Fruit fly (Drosophila melanogaster) whole organism, wandering third instar larva: ENCODE results near the gene GstD3.

ENCODE experiments used
- HLH106 ChIP-seq: fragments of 200-800 bp; optimal IDR thresholded peaks from 3 replicates; lab custom pipeline; 2019; ENCODE audit warnings: missing biosample characterization, mild to moderate bottlenecking, missing genetic modification characterization, moderate library complexity
- Hnf4 ChIP-seq: fragments of 200-800 bp; sonication (Bioruptor generic); optimal IDR thresholded peaks from 2 replicates; lab custom pipeline; 2016; ENCODE audit warnings: missing biosample characterization, mild to moderate bottlenecking, missing genetic modification characterization
- Hr83 ChIP-seq: fragments of 200-300 bp; sonication (Bioruptor generic); optimal IDR thresholded peaks from 2 replicates; lab custom pipeline; 2016; ENCODE audit warnings: missing biosample characterization, mild to moderate bottlenecking, missing genetic modification characterization, moderate library complexity; ENCODE audit not compliant: poor library complexity, severe bottlenecking
- Rel ChIP-seq, 2 experiments: fragments of 200-800 bp; sonication (Bioruptor generic) in 1 of 2; optimal IDR thresholded peaks; 2 replicates in 1 of 2; 3 replicates in 1 of 2; lab custom pipeline; 2016 to 2019; ENCODE audit warnings: mild to moderate bottlenecking in 2 of 2, missing biosample characterization in 2 of 2, missing genetic modification characterization in 2 of 2, moderate library complexity in 1 of 2
- Sp1 ChIP-seq: fragments of 200-800 bp; sonication (Bioruptor generic); optimal IDR thresholded peaks from 3 replicates; lab custom pipeline; 2019; ENCODE audit warnings: missing biosample characterization, mild to moderate bottlenecking, missing genetic modification characterization, moderate library complexity
- Vsx2 ChIP-seq: fragments of 200-300, 225-300 bp; sonication (Bioruptor generic); optimal IDR thresholded peaks from 2 replicates; lab custom pipeline; 2018; ENCODE audit warnings: missing biosample characterization, missing genetic modification characterization; ENCODE audit not compliant: partially characterized antibody
- br ChIP-seq: fragments of 200-800 bp; sonication (Bioruptor generic); optimal IDR thresholded peaks from 2 replicates; lab custom pipeline; 2016; ENCODE audit warnings: missing biosample characterization, missing genetic modification characterization
- dsf ChIP-seq: sonication (Bioruptor generic); optimal IDR thresholded peaks from 2 replicates; lab custom pipeline; 2016; ENCODE audit warnings: missing biosample characterization, missing genetic modification characterization, borderline replicate concordance
- fru ChIP-seq: fragments of 200-800 bp; sonication (Bioruptor generic); optimal IDR thresholded peaks from 3 replicates; lab custom pipeline; 2016; ENCODE audit warnings: missing biosample characterization, mild to moderate bottlenecking, missing genetic modification characterization
- jim ChIP-seq: fragments of 175-275, 200-325 bp; sonication (Bioruptor generic); optimal IDR thresholded peaks from 2 replicates; lab custom pipeline; 2016; ENCODE audit warnings: missing biosample characterization, mild to moderate bottlenecking, missing genetic modification characterization
- pan ChIP-seq: fragments of >200 bp; optimal IDR thresholded peaks from 2 replicates; lab custom pipeline; 2017
- psq ChIP-seq: fragments of 200-800 bp; sonication (Bioruptor generic); optimal IDR thresholded peaks from 3 replicates; lab custom pipeline; 2017; ENCODE audit warnings: missing biosample characterization, mild to moderate bottlenecking, missing genetic modification characterization, moderate library complexity
- woc ChIP-seq: sonication (Bioruptor generic); optimal IDR thresholded peaks from 2 replicates; lab custom pipeline; 2016; ENCODE audit warnings: missing biosample characterization, mild to moderate bottlenecking, missing genetic modification characterization

Gene GstD3

DNA sequence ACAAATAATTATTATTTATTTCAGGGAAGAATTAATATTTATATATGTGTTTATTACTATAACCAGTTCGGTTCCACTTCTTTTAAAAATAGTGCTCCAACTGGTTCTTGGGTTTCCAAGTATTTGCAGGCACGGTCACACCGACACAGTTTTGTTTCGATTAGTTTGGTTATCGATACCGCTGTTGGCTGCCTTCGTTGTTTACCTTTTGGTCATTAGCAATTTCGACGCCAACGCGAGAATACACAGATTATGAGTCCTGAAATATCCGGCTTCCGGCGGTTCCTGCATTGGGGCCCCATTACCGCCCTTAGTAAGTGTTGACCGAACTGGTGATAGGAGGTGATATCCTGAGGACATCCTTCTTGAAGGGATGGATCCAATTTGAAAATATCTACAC, 35.3 kb downstream of the GstD3 start, which contains the start of gene CG5196:
TSS of gene CG5196 (plus strand) at position 157 of the 400 bp plus-strand sequence.
- TF ChIP-seq Rel (GFP tag; optimal IDR thresholded peaks at IDR 0.05; lab: Kevin White, UChicago) (no peak), Rel (tag; optimal IDR thresholded peaks at IDR 0.05; lab: Kevin White, UChicago) (peak; percentile 27), dsf (GFP tag; lab: Kevin White, UChicago) (no peak), HLH106 (tag; lab: Kevin White, UChicago) (peak; percentile 7), br (GFP tag; lab: Kevin White, UChicago) (no peak), fru (GFP tag; lab: Kevin White, UChicago) (peak; percentile 17), Hnf4 (GFP tag; lab: Kevin White, UChicago) (no peak), Sp1 (peak; percentile 22)
- TF ChIP-seq, all 38 proteins: peak for 4

dm6 chr3R:12411449-12411848, 38.6 kb downstream of the GstD3 start:
- no peak for TF ChIP-seq pan

- TF ChIP-seq Rel (GFP tag; optimal IDR thresholded peaks at IDR 0.05; lab: Kevin White, UChicago) (no peak), Rel (tag; optimal IDR thresholded peaks at IDR 0.05; lab: Kevin White, UChicago) (peak; percentile 83), psq (GFP tag; lab: Kevin White, UChicago) (peak; percentile 4), woc (GFP tag; lab: Kevin White, UChicago) (no peak), Vsx2 (GFP tag; lab: Kevin White, UChicago) (no peak), pan (no peak), Hr83 (GFP tag; lab: Kevin White, UChicago) (no peak), jim (GFP tag; lab: Kevin White, UChicago) (no peak), Sp1 (peak; percentile 26)
These were observed 40.5 kb downstream of the GstD3 start, which contains the start of the genes Dip-C and pps for dm6 chr3R:12413274-12413958. Gene Dip-C (minus strand): TSS chr3R:12413759. Gene pps (plus strand): TSS chr3R:12413828.

DNA sequence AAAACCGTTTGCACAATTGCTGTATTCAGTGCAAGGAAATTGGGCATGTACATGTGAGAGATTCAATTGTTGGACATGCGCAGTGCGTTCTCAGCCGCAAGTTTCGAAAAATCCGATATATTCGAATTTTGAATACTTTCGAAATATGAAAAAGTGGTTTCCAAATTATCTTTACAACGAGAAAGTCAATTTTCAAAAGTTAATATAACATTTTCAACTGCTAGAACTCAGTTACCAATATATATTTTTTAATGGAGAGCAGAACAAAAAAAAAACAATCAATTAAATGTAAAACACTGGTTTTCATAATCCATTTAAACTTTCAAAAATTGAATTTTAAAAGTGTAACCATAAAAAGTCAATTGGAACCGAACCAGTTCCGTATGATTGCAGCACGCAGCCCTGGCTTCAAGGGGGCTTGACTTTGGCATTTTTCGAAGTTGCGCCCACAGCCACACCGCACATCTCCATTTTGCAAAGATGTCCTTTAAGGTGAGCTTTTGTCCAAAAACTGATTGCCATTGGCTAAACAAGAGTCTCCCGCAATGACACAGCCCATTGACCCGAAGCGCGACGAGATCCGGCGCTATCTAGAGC, 49.6 kb downstream of the GstD3 start, which contains the start of the genes Scgbeta and CG17202:
TSS of gene Scgbeta (minus strand) at position 51 of the 597 bp plus-strand sequence.
TSS of gene CG17202 (plus strand) at position 390 of the 597 bp plus-strand sequence.
- no peak for TF ChIP-seq HLH106 (tag; lab: Kevin White, UChicago)
- TF ChIP-seq Hr83 (GFP tag; lab: Kevin White, UChicago), result peak; percentile 56
